Fruit fly (Drosophila melanogaster) whole organism, prepupa: ENCODE data around the gene Bx.

Experiments used
- CG10669 ChIP-seq: fragments of 200-800 bp; sonication (Bioruptor generic); optimal IDR thresholded peaks from 3 replicates; lab custom pipeline; 2018; ENCODE audit warnings: missing biosample characterization, mild to moderate bottlenecking, missing genetic modification characterization, moderate library complexity
- CG15336 ChIP-seq: fragments of 200-800 bp; sonication (Bioruptor generic); IDR thresholded peaks from 2 replicates; pipeline ENCODE4 v1.3.6; 2022; ENCODE audit warnings: missing biosample characterization, missing genetic modification characterization
- CG4318 ChIP-seq: fragments of 200-800 bp; sonication (Bioruptor generic); optimal IDR thresholded peaks from 3 replicates; lab custom pipeline; 2017; ENCODE audit warnings: missing biosample characterization, mild to moderate bottlenecking, missing genetic modification characterization
- CG6792 ChIP-seq: fragments of 200-800 bp; sonication (Bioruptor generic); optimal IDR thresholded peaks from 3 replicates; lab custom pipeline; 2016; ENCODE audit warnings: missing biosample characterization, missing genetic modification characterization
- CG9139 ChIP-seq: fragments of 200-800 bp; sonication (Bioruptor generic); optimal IDR thresholded peaks from 3 replicates; lab custom pipeline; 2017; ENCODE audit warnings: missing biosample characterization, mild to moderate bottlenecking, missing genetic modification characterization
- Eip75B ChIP-seq: fragments of 200-800 bp; sonication (Bioruptor generic); optimal IDR thresholded peaks from 3 replicates; lab custom pipeline; 2016; ENCODE audit warnings: missing biosample characterization, missing genetic modification characterization
- Hr38 ChIP-seq: sonication (Bioruptor generic); optimal IDR thresholded peaks from 2 replicates; lab custom pipeline; 2016; ENCODE audit warnings: missing biosample characterization, missing genetic modification characterization
- Smox ChIP-seq: fragments of 200-800 bp; sonication (Bioruptor generic); optimal IDR thresholded peaks from 3 replicates; lab custom pipeline; 2016; ENCODE audit warnings: missing biosample characterization, missing genetic modification characterization
- lz ChIP-seq: fragments of 200-800 bp; sonication (Bioruptor generic); optimal IDR thresholded peaks from 3 replicates; lab custom pipeline; 2016; ENCODE audit warnings: missing biosample characterization, missing genetic modification characterization
- vri ChIP-seq: fragments of 200-800 bp; sonication (Bioruptor generic); optimal IDR thresholded peaks from 3 replicates; lab custom pipeline; 2016; ENCODE audit warnings: missing biosample characterization, mild to moderate bottlenecking, missing genetic modification characterization

- TF ChIP-seq vri (no peak), CG15336 (no peak), CG4318 (GFP tag; lab: Kevin White, UChicago) (no peak), Smox (GFP tag; lab: Kevin White, UChicago) (no peak), Eip75B (GFP tag; lab: Kevin White, UChicago) (no peak), CG6792 (GFP tag; lab: Kevin White, UChicago) (no peak), CG10669 (GFP tag; lab: Kevin White, UChicago) (no peak), lz (GFP tag; lab: Kevin White, UChicago) (no peak), CG9139 (no peak), Hr38 (GFP tag; lab: Kevin White, UChicago) (no peak)
Observed at dm6 chrX:18467881-18468280, 47.3 kb upstream of the Bx start.
